Worm (Caenorhabditis elegans) whole organism, L1 larva: ENCODE measurements around the gene pha-2.
A peak's percentile ranks its signal among the peaks of the same experiment; 100 is the strongest.

Source experiments
- C04F5.9 ChIP-seq: sonication (generic microtip); optimal IDR thresholded peaks from 2 replicates; lab custom pipeline; 2016; ENCODE audit warnings: missing genetic modification characterization, missing compliant biosample characterization
- C16A3.4 ChIP-seq: fragments of 150-350 bp; optimal IDR thresholded peaks from 2 replicates; lab custom pipeline; 2014; ENCODE audit warnings: missing biosample characterization, missing genetic modification characterization
- C34B4.2 ChIP-seq: sonication (generic microtip); optimal IDR thresholded peaks from 2 replicates; lab custom pipeline; 2017; ENCODE audit warnings: mild to moderate bottlenecking, missing genetic modification characterization, missing compliant biosample characterization
- F16B12.6 ChIP-seq: fragments of 150-350 bp; optimal IDR thresholded peaks from 2 replicates; lab custom pipeline; 2014; ENCODE audit warnings: missing biosample characterization, missing genetic modification characterization
- ama-1 ChIP-seq: fragments of 150-350 bp; optimal IDR thresholded peaks from 2 replicates; lab custom pipeline; 2014
- blmp-1 ChIP-seq: fragments of 150-350 bp; optimal IDR thresholded peaks from 2 replicates; lab custom pipeline; 2014; ENCODE audit warnings: missing biosample characterization, missing genetic modification characterization
- ceh-63 ChIP-seq: fragments of 200-800 bp; sonication (Bioruptor generic); optimal IDR thresholded peaks from 2 replicates; lab custom pipeline; 2018; ENCODE audit warnings: mild to moderate bottlenecking, missing genetic modification characterization, missing compliant biosample characterization
- ceh-82 ChIP-seq, 3 experiments: fragments of 150-350 bp in 1 of 3; sonication (generic microtip) in 2 of 3; optimal IDR thresholded peaks; 2 replicates each; lab custom pipeline; 2014 to 2017; ENCODE audit warnings: missing biosample characterization in 3 of 3, missing genetic modification characterization in 3 of 3
- dpl-1 ChIP-seq, 3 experiments: fragments of 150-350 bp in 2 of 3; sonication (generic microtip) in 1 of 3; optimal IDR thresholded peaks; 2 replicates each; lab custom pipeline; 2014 to 2017; ENCODE audit warnings: missing biosample characterization in 3 of 3, missing genetic modification characterization in 3 of 3, missing genetic modification reagents in 3 of 3
- efl-3 ChIP-seq: fragments of 200-800 bp; sonication (Bioruptor generic); optimal IDR thresholded peaks from 2 replicates; lab custom pipeline; 2018; ENCODE audit warnings: mild to moderate bottlenecking, missing genetic modification characterization, missing compliant biosample characterization
- egl-27 ChIP-seq, 2 experiments: fragments of 150-350 bp in 1 of 2; sonication (generic microtip); optimal IDR thresholded peaks; 3 replicates each; lab custom pipeline; 2017 to 2018; ENCODE audit warnings: missing biosample characterization in 2 of 2, missing genetic modification characterization in 2 of 2, missing genetic modification reagents in 2 of 2
- elt-2 ChIP-seq: sonication (generic microtip); optimal IDR thresholded peaks from 2 replicates; lab custom pipeline; 2016; ENCODE audit warnings: missing genetic modification characterization, mild to moderate bottlenecking, inconsistent platforms, missing compliant biosample characterization, missing genetic modification reagents
- elt-3 ChIP-seq, 6 experiments: fragments of 150-350 bp in 1 of 6; sonication (generic microtip); optimal IDR thresholded peaks; 2 replicates each; lab custom pipeline; 2017 to 2018; ENCODE audit warnings: missing biosample characterization in 6 of 6, missing genetic modification characterization in 6 of 6, inconsistent platforms in 1 of 6
- ets-5 ChIP-seq: fragments of 200-800 bp; sonication (Bioruptor generic); IDR thresholded peaks from 2 replicates; pipeline ENCODE4 v1.3.6; 2022; ENCODE audit warnings: missing genetic modification characterization, missing compliant biosample characterization
- hlh-17 ChIP-seq: fragments of 200-800 bp; sonication (Bioruptor generic); optimal IDR thresholded peaks from 2 replicates; lab custom pipeline; 2018; ENCODE audit warnings: missing genetic modification characterization, mild to moderate bottlenecking, missing compliant biosample characterization, moderate library complexity, borderline replicate concordance
- lin-35 ChIP-seq, 2 experiments: fragments of 150-350 bp; optimal IDR thresholded peaks; 2 replicates each; lab custom pipeline; 2014; ENCODE audit warnings: missing biosample characterization in 2 of 2, missing genetic modification characterization in 2 of 2, missing genetic modification reagents in 2 of 2
- lin-39 ChIP-seq: fragments of 150-350 bp; optimal IDR thresholded peaks from 2 replicates; lab custom pipeline; 2014; ENCODE audit warnings: missing biosample characterization, missing genetic modification reagents, missing genetic modification characterization
- lir-3 ChIP-seq: sonication (generic microtip); optimal IDR thresholded peaks from 2 replicates; lab custom pipeline; 2016; ENCODE audit warnings: mild to moderate bottlenecking, missing genetic modification characterization, moderate library complexity, missing compliant biosample characterization; ENCODE audit not compliant: poor library complexity
- mdl-1 ChIP-seq, 2 experiments: fragments of 150-350 bp; optimal IDR thresholded peaks; 2 replicates each; lab custom pipeline; 2014 to 2017; ENCODE audit warnings: missing biosample characterization in 2 of 2, missing genetic modification characterization in 2 of 2, inconsistent platforms in 1 of 2
- mef-2 ChIP-seq: fragments of 150-350 bp; optimal IDR thresholded peaks from 2 replicates; lab custom pipeline; 2014; ENCODE audit warnings: missing biosample characterization, missing genetic modification characterization
- nhr-11 ChIP-seq: fragments of 150-350 bp; optimal IDR thresholded peaks from 2 replicates; lab custom pipeline; 2014; ENCODE audit warnings: missing biosample characterization, missing genetic modification characterization
- nhr-12 ChIP-seq: sonication (generic microtip); optimal IDR thresholded peaks from 2 replicates; lab custom pipeline; 2017; ENCODE audit warnings: missing biosample characterization, missing genetic modification characterization
- nhr-19 ChIP-seq: fragments of 200-800 bp; sonication (Bioruptor generic); conservative IDR thresholded peaks from 2 replicates; pipeline ENCODE4 v1.3.6; 2022; ENCODE audit warnings: missing genetic modification characterization, missing compliant biosample characterization
- nhr-237 ChIP-seq: fragments of 150-350 bp; optimal IDR thresholded peaks from 2 replicates; lab custom pipeline; 2014; ENCODE audit warnings: missing biosample characterization, missing genetic modification characterization
- nhr-47 ChIP-seq: sonication (generic microtip); optimal IDR thresholded peaks from 2 replicates; lab custom pipeline; 2016; ENCODE audit warnings: mild to moderate bottlenecking, missing genetic modification characterization, moderate library complexity, missing compliant biosample characterization
- nhr-71 ChIP-seq: sonication (generic microtip); optimal IDR thresholded peaks from 2 replicates; lab custom pipeline; 2016; ENCODE audit warnings: mild to moderate bottlenecking, missing genetic modification characterization, moderate library complexity, missing compliant biosample characterization
- nhr-85 ChIP-seq: sonication (generic microtip); peaks from one replicate; lab custom pipeline; 2016; ENCODE audit warnings: missing genetic modification characterization, inconsistent platforms, missing compliant biosample characterization
- nhr-90 ChIP-seq: sonication (generic microtip); optimal IDR thresholded peaks from 2 replicates; lab custom pipeline; 2016; ENCODE audit warnings: mild to moderate bottlenecking, missing genetic modification characterization, missing compliant biosample characterization; ENCODE audit not compliant: poor library complexity
- pqm-1 ChIP-seq: sonication (generic microtip); optimal IDR thresholded peaks from 3 replicates; lab custom pipeline; 2017; ENCODE audit warnings: missing biosample characterization, missing genetic modification characterization
- snpc-4 ChIP-seq: fragments of 150-350 bp; optimal IDR thresholded peaks from 2 replicates; lab custom pipeline; 2014; ENCODE audit warnings: missing biosample characterization, missing genetic modification characterization
- sptf-1 ChIP-seq: fragments of 150-350 bp; optimal IDR thresholded peaks from 2 replicates; lab custom pipeline; 2014; ENCODE audit warnings: missing biosample characterization, missing genetic modification characterization
- swsn-7 ChIP-seq: sonication (generic microtip); optimal IDR thresholded peaks from 2 replicates; lab custom pipeline; 2016; ENCODE audit warnings: missing genetic modification characterization, missing compliant biosample characterization
- tbx-2 ChIP-seq: sonication (generic microtip); optimal IDR thresholded peaks from 2 replicates; lab custom pipeline; 2016; ENCODE audit warnings: missing genetic modification characterization, missing compliant biosample characterization
- tlp-1 ChIP-seq: fragments of 150-350 bp; optimal IDR thresholded peaks from 2 replicates; lab custom pipeline; 2014; ENCODE audit warnings: missing biosample characterization, missing genetic modification characterization
- unc-30 ChIP-seq: sonication (generic microtip); optimal IDR thresholded peaks from 2 replicates; lab custom pipeline; 2017; ENCODE audit warnings: missing biosample characterization, missing genetic modification characterization
- zip-4 ChIP-seq: fragments of 200-800 bp; sonication (Bioruptor generic); optimal IDR thresholded peaks from 2 replicates; lab custom pipeline; 2018; ENCODE audit warnings: mild to moderate bottlenecking, missing genetic modification characterization, moderate library complexity, missing compliant biosample characterization
- ztf-11 ChIP-seq, 2 experiments: sonication (generic microtip); optimal IDR thresholded peaks; 2 replicates each; lab custom pipeline; 2016 to 2017; ENCODE audit warnings: missing genetic modification characterization in 2 of 2, missing biosample characterization in 1 of 2, missing compliant biosample characterization in 1 of 2

Gene pha-2

ce11 chrX:645589-645988 is 8.8 kb upstream of the pha-2 start:
- no peak for TF ChIP-seq lin-39 (tag; lab: Kevin White, UChicago)
- TF ChIP-seq F16B12.6 (tag; lab: Kevin White, UChicago): no peak
- peak; percentile 73 for TF ChIP-seq elt-2 (tag; lab: Kevin White, UChicago)
- no peak for TF ChIP-seq sptf-1 (tag; lab: Kevin White, UChicago)
- TF ChIP-seq nhr-237 (tag; lab: Kevin White, UChicago): no peak
- TF ChIP-seq dpl-1 (GFP tag; optimal IDR thresholded peaks at IDR 0.05; lab: Kevin White, UChicago): no peak
- no peak for TF ChIP-seq nhr-71
- no peak for TF ChIP-seq unc-30
- TF ChIP-seq ets-5: no peak
- no peak for TF ChIP-seq nhr-19 (GFP tag; lab: Robert Waterston, UW)
- peak in 1 of 2 experiments; percentile 11 for TF ChIP-seq lin-35 (GFP tag; optimal IDR thresholded peaks at IDR 0.05; lab: Kevin White, UChicago)
- peak; percentile 19 for TF ChIP-seq nhr-90 (tag; lab: Kevin White, UChicago)
- no peak for TF ChIP-seq C34B4.2
- no peak for TF ChIP-seq C16A3.4 (tag; lab: Kevin White, UChicago)
- TF ChIP-seq nhr-11 (tag; lab: Kevin White, UChicago): no peak
- no peak for TF ChIP-seq swsn-7 (tag; lab: Kevin White, UChicago)
- TF ChIP-seq egl-27 (tag; optimal IDR thresholded peaks at IDR 0.05; lab: Kevin White, UChicago): no peak
- no peak for TF ChIP-seq lir-3 (tag; lab: Kevin White, UChicago)
- TF ChIP-seq nhr-12: no peak
- TF ChIP-seq efl-3 (GFP tag; lab: Kevin White, UChicago): no peak

DNA sequence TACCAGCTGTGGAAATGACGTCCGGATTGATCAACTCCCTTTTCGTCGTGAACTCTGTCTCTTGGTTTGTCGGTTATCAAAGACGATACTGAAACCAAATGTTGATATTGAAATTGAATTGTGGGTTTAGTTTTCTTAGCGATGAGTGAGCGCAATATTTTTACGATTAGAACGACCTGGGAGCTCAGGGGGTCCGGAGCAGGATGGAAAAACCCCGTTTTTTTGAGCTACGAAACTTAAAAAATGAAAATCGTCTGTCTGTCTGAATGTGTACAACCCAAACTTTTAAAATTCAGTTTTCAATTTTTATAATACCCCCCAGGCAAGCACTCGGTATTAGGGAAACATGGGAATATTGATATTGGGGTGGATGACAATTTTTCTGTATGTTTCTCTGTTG is 6.0 kb upstream of the pha-2 start:
- TF ChIP-seq mdl-1 (tag; optimal IDR thresholded peaks at IDR 0.05; lab: Kevin White, UChicago) (no peak), nhr-12 (no peak), ets-5 (no peak), blmp-1 (tag; lab: Kevin White, UChicago) (no peak), tlp-1 (tag; lab: Kevin White, UChicago) (no peak), mef-2 (tag; lab: Kevin White, UChicago) (no peak), nhr-85 (tag; lab: Kevin White, UChicago) (no peak), zip-4 (no peak), nhr-19 (GFP tag; lab: Robert Waterston, UW) (no peak), ceh-82 (tag; optimal IDR thresholded peaks at IDR 0.05; lab: Kevin White, UChicago) (no peak), C04F5.9 (tag; lab: Kevin White, UChicago) (no peak), pqm-1 (tag; lab: Kevin White, UChicago) (no peak), ceh-63 (GFP tag; lab: Kevin White, UChicago) (no peak), hlh-17 (GFP tag; lab: Kevin White, UChicago) (no peak)

- TF ChIP-seq nhr-47 (tag; lab: Kevin White, UChicago) (no peak), tbx-2 (tag; lab: Kevin White, UChicago) (no peak), ama-1 (no peak), elt-3 (tag; optimal IDR thresholded peaks at IDR 0.05; lab: Kevin White, UChicago) (no peak), nhr-237 (tag; lab: Kevin White, UChicago) (no peak), ztf-11 (tag; optimal IDR thresholded peaks at IDR 0.05; lab: Kevin White, UChicago) (no peak)
Measured at ce11 chrX:641440-641839, 4.6 kb upstream of the pha-2 start, which contains the start of gene M6.11. Gene M6.11 (minus strand): TSS chrX:641540.

ce11 chrX:637588-637987 is 795 bp upstream of the pha-2 start:
- TF ChIP-seq snpc-4 (no peak), elt-2 (tag; lab: Kevin White, UChicago) (peak; percentile 14), tbx-2 (tag; lab: Kevin White, UChicago) (peak; percentile 47)
